Worm (Caenorhabditis elegans): ENCODE results near the gene Y37E11AL.2.

DNA sequence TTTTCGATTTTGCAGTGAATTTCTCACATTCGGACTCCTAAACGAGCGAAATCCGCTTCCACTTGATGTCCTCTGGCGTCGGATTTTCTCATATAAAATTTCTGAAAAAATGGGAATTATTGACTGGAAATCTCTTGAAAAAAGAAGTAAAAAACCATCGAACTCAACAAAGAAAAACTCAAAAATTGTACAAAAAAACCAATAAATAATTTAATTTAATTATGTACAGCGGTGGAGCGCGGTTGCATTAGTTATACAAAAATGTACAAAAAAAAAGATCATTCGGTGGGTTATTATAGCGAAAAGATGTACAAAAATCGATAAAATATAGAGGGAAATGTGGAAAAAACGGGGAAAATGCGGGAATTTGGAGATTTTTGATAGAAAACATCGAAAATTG lies 24.4 kb downstream of the Y37E11AL.2 start, which contains the start of gene Y37E11AM.4:
- TF ChIP-seq unc-62 (GFP tag; optimal IDR thresholded peaks at IDR 0.05), result no peak
- no peak for TF ChIP-seq blmp-1 (tag; optimal IDR thresholded peaks at IDR 0.05)
- TF ChIP-seq unc-130 (tag; optimal IDR thresholded peaks at IDR 0.05), result no peak
- no peak for TF ChIP-seq grh-1 (GFP tag; IDR thresholded peaks at IDR 0.05)
- TF ChIP-seq lsy-2 (tag; optimal IDR thresholded peaks at IDR 0.05), result no peak
